Worm (Caenorhabditis elegans) whole organism, L3 larva: ENCODE results near the gene tsp-9.

Experiments used
- R02D3.7 ChIP-seq: fragments of 150-350 bp; optimal IDR thresholded peaks from 2 replicates; lab custom pipeline; 2014; ENCODE audit warnings: missing biosample characterization, missing genetic modification characterization
- ZK546.5 ChIP-seq: sonication (generic microtip); optimal IDR thresholded peaks from 2 replicates; lab custom pipeline; 2017; ENCODE audit warnings: missing biosample characterization, missing genetic modification characterization
- aly-2 ChIP-seq: fragments of 150-350 bp; optimal IDR thresholded peaks from 2 replicates; lab custom pipeline; 2014; ENCODE audit warnings: missing biosample characterization, missing genetic modification characterization
- ceh-16 ChIP-seq: sonication (generic microtip); optimal IDR thresholded peaks from 2 replicates; lab custom pipeline; 2017; ENCODE audit warnings: missing biosample characterization, missing genetic modification characterization
- ceh-28 ChIP-seq: fragments of 150-350 bp; optimal IDR thresholded peaks from 2 replicates; lab custom pipeline; 2014; ENCODE audit warnings: missing biosample characterization, missing genetic modification reagents, missing genetic modification characterization
- egl-27 ChIP-seq: sonication (generic microtip); optimal IDR thresholded peaks from 4 replicates; lab custom pipeline; 2017; ENCODE audit warnings: missing biosample characterization, missing genetic modification reagents, missing genetic modification characterization
- egl-5 ChIP-seq: fragments of 150-350 bp; optimal IDR thresholded peaks from 2 replicates; lab custom pipeline; 2017; ENCODE audit warnings: missing biosample characterization, missing genetic modification reagents, missing genetic modification characterization, inconsistent platforms
- elt-2 ChIP-seq: sonication (generic microtip); optimal IDR thresholded peaks from 2 replicates; lab custom pipeline; 2016; ENCODE audit warnings: missing genetic modification reagents, mild to moderate bottlenecking, missing genetic modification characterization, missing compliant biosample characterization
- elt-3 ChIP-seq, 3 experiments: fragments of 150-350 bp in 1 of 3; sonication (generic microtip) in 2 of 3; optimal IDR thresholded peaks; 2 replicates in 2 of 3; 4 replicates in 1 of 3; lab custom pipeline; 2014 to 2017; ENCODE audit warnings: missing biosample characterization in 3 of 3, missing genetic modification characterization in 3 of 3
- eor-1 ChIP-seq, 2 experiments: fragments of 150-350 bp; optimal IDR thresholded peaks; 2 replicates each; lab custom pipeline; 2014 to 2018; ENCODE audit warnings: missing biosample characterization in 2 of 2, missing genetic modification characterization in 2 of 2
- fkh-2 ChIP-seq: fragments of 150-350 bp; optimal IDR thresholded peaks from 2 replicates; lab custom pipeline; 2014; ENCODE audit warnings: missing biosample characterization, missing genetic modification reagents, missing genetic modification characterization
- hmg-11 ChIP-seq: sonication (generic microtip); optimal IDR thresholded peaks from 2 replicates; lab custom pipeline; 2016; ENCODE audit warnings: missing genetic modification characterization, missing compliant biosample characterization
- jun-1 ChIP-seq: fragments of 150-350 bp; optimal IDR thresholded peaks from 2 replicates; lab custom pipeline; 2014; ENCODE audit warnings: missing biosample characterization, missing genetic modification reagents, missing genetic modification characterization
- mdl-1 ChIP-seq: fragments of 150-350 bp; optimal IDR thresholded peaks from 2 replicates; lab custom pipeline; 2014; ENCODE audit warnings: missing biosample characterization, missing genetic modification characterization
- mml-1 ChIP-seq: fragments of 150-350 bp; sonication (generic microtip); optimal IDR thresholded peaks from 3 replicates; lab custom pipeline; 2014; ENCODE audit warnings: missing biosample characterization, missing genetic modification characterization
- nhr-12 ChIP-seq: fragments of 150-350 bp; optimal IDR thresholded peaks from 2 replicates; lab custom pipeline; 2014; ENCODE audit warnings: missing biosample characterization, missing genetic modification characterization
- nhr-23 ChIP-seq: fragments of 150-350 bp; optimal IDR thresholded peaks from 2 replicates; lab custom pipeline; 2014; ENCODE audit warnings: missing biosample characterization, missing genetic modification reagents, missing genetic modification characterization
- nhr-237 ChIP-seq: fragments of 150-350 bp; optimal IDR thresholded peaks from 2 replicates; lab custom pipeline; 2014; ENCODE audit warnings: missing biosample characterization, missing genetic modification characterization
- nhr-25 ChIP-seq: sonication (generic microtip); optimal IDR thresholded peaks from 2 replicates; lab custom pipeline; 2017; ENCODE audit warnings: missing biosample characterization, missing genetic modification characterization
- nhr-43 ChIP-seq: sonication (generic microtip); optimal IDR thresholded peaks from 2 replicates; lab custom pipeline; 2016; ENCODE audit warnings: mild to moderate bottlenecking, missing genetic modification characterization, missing compliant biosample characterization; ENCODE audit not compliant: poor library complexity, severe bottlenecking
- nhr-77 ChIP-seq: fragments of 150-350 bp; optimal IDR thresholded peaks from 2 replicates; lab custom pipeline; 2014; ENCODE audit warnings: missing biosample characterization, missing genetic modification characterization
- pha-4 ChIP-seq: fragments of 150-350 bp; optimal IDR thresholded peaks from 2 replicates; lab custom pipeline; 2014; ENCODE audit warnings: missing biosample characterization, missing genetic modification reagents, missing genetic modification characterization
- pqm-1 ChIP-seq: fragments of 150-350 bp; optimal IDR thresholded peaks from 2 replicates; lab custom pipeline; 2017; ENCODE audit warnings: missing biosample characterization, missing genetic modification characterization, inconsistent platforms
- sea-2 ChIP-seq: fragments of 150-350 bp; sonication (generic microtip); optimal IDR thresholded peaks from 4 replicates; lab custom pipeline; 2014; ENCODE audit warnings: missing biosample characterization, missing genetic modification reagents, missing genetic modification characterization
- snpc-4 ChIP-seq: fragments of 150-350 bp; optimal IDR thresholded peaks from 2 replicates; lab custom pipeline; 2014; ENCODE audit warnings: missing biosample characterization, missing genetic modification characterization
- tbx-2 ChIP-seq: sonication (generic microtip); optimal IDR thresholded peaks from 2 replicates; lab custom pipeline; 2016; ENCODE audit warnings: mild to moderate bottlenecking, missing genetic modification characterization, missing compliant biosample characterization
- unc-39 ChIP-seq: sonication (generic microtip); optimal IDR thresholded peaks from 4 replicates; lab custom pipeline; 2017; ENCODE audit warnings: missing biosample characterization, missing genetic modification characterization
- unc-62 ChIP-seq: fragments of 150-350 bp; sonication (generic microtip); optimal IDR thresholded peaks from 4 replicates; lab custom pipeline; 2014; ENCODE audit warnings: missing biosample characterization, missing genetic modification reagents, missing genetic modification characterization
- ztf-4 ChIP-seq: fragments of 150-350 bp; optimal IDR thresholded peaks from 2 replicates; lab custom pipeline; 2014; ENCODE audit warnings: missing biosample characterization, missing genetic modification characterization

Gene tsp-9

DNA sequence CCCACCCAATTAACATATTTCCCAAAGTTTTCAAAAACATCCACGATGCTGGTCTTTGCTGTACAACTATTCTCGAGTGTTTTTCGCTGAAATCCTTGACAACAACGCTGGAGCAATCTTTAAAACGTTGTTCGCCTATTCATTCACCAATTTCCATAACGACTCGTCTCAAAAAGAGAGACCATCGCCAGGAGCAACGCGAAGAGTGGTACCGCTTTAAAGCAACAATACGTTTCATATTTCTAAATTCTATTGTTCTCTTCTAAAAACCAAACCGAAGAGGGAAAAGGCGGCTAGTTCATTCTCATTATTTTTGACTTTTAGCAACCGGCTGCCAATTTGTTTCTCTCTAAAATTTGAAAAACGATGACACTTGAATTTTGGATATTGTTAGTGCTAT, 24.8 kb downstream of the tsp-9 start, which contains the start of gene C25G6.1:
Gene C25G6.1, plus strand, starts transcription at position 301 of the 400 bp plus-strand sequence.
- TF ChIP-seq nhr-43 (tag; lab: Kevin White, UChicago) (no peak), ZK546.5 (tag; lab: Kevin White, UChicago) (no peak), unc-62 (no peak)
- TF ChIP-seq, all 47 proteins: peak for 0

DNA sequence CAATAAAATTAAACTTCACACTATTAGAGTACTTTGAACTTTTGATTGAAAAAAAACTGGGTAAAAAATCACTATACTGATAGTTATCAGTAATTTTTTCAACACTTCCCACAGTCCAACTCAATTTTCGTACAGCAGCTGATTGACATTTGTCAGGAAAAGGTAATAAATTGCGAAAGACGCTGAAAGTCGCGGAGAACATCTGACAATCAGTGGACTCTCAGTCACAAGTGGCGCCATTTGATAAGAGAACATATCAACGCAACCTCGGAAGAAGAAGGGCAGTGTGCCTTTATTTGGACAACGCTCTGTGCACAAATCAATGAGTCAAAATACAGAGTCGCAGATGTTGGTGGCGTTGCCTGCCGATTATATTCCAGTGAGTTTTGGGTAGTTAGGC, 26.7 kb downstream of the tsp-9 start, which contains the start of gene C52B11.5:
Gene C52B11.5, plus strand, starts transcription at position 250 of the 400 bp plus-strand sequence.
- TF ChIP-seq pqm-1 (tag; lab: Kevin White, UChicago) (peak; percentile 97), egl-27 (tag; lab: Kevin White, UChicago) (no peak), jun-1 (peak; percentile 61), nhr-237 (tag; lab: Kevin White, UChicago) (no peak), elt-2 (peak; percentile 97), nhr-23 (tag; lab: Kevin White, UChicago) (no peak), pha-4 (tag; lab: Kevin White, UChicago) (peak; percentile 58), sea-2 (no peak), hmg-11 (tag; lab: Kevin White, UChicago) (no peak), unc-39 (tag; lab: Kevin White, UChicago) (no peak), fkh-2 (tag; lab: Kevin White, UChicago) (no peak), egl-5 (tag; lab: Kevin White, UChicago) (no peak), tbx-2 (tag; lab: Kevin White, UChicago) (no peak)

DNA sequence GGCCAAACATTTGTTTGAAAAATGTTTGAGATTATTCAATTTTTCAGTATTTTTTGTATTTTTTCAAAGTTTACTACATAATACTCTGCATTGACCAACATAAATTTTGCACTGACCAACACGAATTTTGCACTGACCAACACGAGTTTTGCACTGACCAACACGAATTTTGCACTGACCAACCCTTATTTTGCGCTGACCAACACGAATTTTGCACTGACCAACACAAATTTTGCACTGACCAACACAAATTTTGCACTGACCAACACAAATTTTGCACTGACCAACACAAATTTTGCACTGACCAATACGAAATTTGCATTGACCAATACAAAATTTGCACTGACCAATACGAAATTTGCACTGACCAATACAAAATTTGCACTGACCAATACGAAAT, 47.1 kb downstream of the tsp-9 start:
- TF ChIP-seq nhr-12, result no peak

DNA sequence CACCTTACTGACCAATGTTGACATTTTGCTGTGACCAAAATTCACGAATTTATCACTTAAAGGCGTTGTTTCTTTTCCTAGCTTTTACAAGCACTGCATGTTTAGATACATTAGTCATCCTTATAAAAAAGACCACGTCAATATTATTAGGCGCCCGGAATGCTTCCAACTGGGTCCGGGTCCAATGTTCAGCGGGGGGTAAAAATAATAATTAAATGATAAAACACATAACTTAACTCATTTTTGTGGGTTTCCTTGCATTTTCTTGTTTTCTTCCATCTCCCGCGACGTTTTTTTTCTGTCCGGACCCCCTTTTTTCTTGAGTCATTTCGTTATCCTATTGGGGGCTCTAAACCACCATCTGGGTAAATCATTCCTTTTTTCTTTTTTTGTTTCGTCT, 47.7 kb downstream of the tsp-9 start:
- TF ChIP-seq nhr-77 (no peak), nhr-25 (no peak), elt-3 (tag; optimal IDR thresholded peaks at IDR 0.05; lab: Kevin White, UChicago) (no peak), elt-2 (no peak), aly-2 (tag; lab: Kevin White, UChicago) (no peak), unc-39 (tag; lab: Kevin White, UChicago) (no peak), R02D3.7 (tag; lab: Kevin White, UChicago) (no peak), nhr-12 (no peak), ceh-16 (tag; lab: Kevin White, UChicago) (no peak), egl-27 (tag; lab: Kevin White, UChicago) (no peak), ceh-28 (tag; lab: Kevin White, UChicago) (no peak), sea-2 (no peak), nhr-23 (tag; lab: Kevin White, UChicago) (no peak), fkh-2 (tag; lab: Kevin White, UChicago) (no peak), eor-1 (tag; optimal IDR thresholded peaks at IDR 0.05; lab: Kevin White, UChicago) (no peak), pha-4 (tag; lab: Kevin White, UChicago) (no peak), ztf-4 (tag; lab: Kevin White, UChicago) (no peak)

DNA sequence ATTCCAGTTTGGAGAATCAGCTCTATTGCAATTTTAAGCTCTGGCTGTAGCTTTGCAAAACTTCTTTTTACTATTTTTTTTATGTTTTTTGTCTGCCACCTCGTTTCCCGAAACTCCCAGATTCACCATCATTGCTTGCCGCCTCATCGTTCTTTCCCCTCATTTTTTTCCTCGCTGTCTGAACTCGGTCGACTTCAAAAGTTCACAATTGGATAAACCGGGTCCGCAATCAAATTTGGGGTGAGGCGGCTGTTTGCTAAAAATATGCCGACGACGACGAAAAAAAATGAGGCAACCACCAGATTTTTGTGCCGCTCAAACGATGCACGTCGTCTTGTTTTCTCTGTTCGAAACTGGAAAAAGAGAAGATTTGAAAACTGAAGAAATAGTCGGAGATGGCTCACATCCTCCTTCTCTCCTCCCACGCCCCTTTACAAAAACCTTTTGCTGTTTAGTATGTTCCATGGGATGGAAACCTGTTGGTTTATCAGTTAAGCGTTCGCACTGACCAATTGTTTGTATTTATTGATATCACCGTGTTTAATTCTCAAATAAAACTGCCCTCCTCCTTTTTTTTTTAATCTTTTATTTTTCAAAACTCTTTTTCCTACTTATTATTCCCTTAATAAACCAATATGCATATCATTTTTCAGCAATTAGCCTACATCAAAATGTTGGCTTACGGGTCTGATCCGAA, 48.9 kb downstream of the tsp-9 start, which contains the start of gene dop-4:
Gene dop-4, plus strand, starts transcription at position 647 of the 697 bp plus-strand sequence.
- TF ChIP-seq elt-2, result no peak
- TF ChIP-seq jun-1, result no peak
- no peak for TF ChIP-seq snpc-4
- no peak for TF ChIP-seq mdl-1 (tag; lab: Kevin White, UChicago)
- no peak for TF ChIP-seq mml-1 (tag; lab: Kevin White, UChicago)
- no peak for TF ChIP-seq R02D3.7 (tag; lab: Kevin White, UChicago)
- TF ChIP-seq nhr-12, result no peak
- no peak for TF ChIP-seq sea-2

DNA sequence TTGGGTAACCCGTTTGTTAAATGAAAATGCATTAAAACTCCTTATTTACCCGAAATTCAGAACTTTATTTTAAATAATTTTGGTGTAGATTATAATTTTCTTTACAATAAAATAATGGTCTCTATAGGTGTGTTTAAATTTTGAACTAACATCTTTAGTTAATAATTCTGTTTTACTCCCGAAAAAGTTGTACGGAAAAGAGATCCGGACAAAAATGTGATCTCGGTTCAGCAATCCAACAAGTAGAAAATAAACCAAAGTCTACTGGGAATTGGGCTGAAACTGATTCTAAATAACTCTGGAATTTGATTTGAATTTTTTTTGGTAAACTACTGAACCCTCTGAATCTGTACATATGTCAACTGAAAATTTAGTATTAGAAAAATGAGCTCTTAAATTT, 49.9 kb downstream of the tsp-9 start:
- no peak for TF ChIP-seq snpc-4
- no peak for TF ChIP-seq egl-5 (tag; lab: Kevin White, UChicago)
